Worm (Caenorhabditis elegans) whole organism, midembryonic: ENCODE data around the gene rips-1.

Experiments
- T22C8.4 ChIP-seq: fragments of 200-800 bp; sonication (Bioruptor generic); IDR thresholded peaks from 2 replicates; pipeline ENCODE4 v1.3.6; 2022; ENCODE audit warnings: missing genetic modification characterization, missing compliant biosample characterization
- cog-1 ChIP-seq: sonication (generic microtip); optimal IDR thresholded peaks from 2 replicates; lab custom pipeline; 2016; ENCODE audit warnings: missing genetic modification characterization, missing compliant biosample characterization
- klf-2 ChIP-seq: fragments of 200-800 bp; sonication (Bioruptor generic); conservative IDR thresholded peaks from 2 replicates; pipeline ENCODE4 v1.3.6; 2022; ENCODE audit warnings: missing genetic modification reagents, missing genetic modification characterization, missing compliant biosample characterization
- ref-1 ChIP-seq: fragments of 200-800 bp; sonication (Bioruptor generic); conservative IDR thresholded peaks from 2 replicates; pipeline ENCODE4 v1.3.6; 2022; ENCODE audit warnings: missing genetic modification reagents, missing genetic modification characterization, missing compliant biosample characterization
- tab-1 ChIP-seq: fragments of 200-800 bp; sonication (Bioruptor generic); IDR thresholded peaks from 2 replicates; pipeline ENCODE4 v1.3.6; 2022; ENCODE audit warnings: missing genetic modification characterization, missing compliant biosample characterization
- ztf-29 ChIP-seq: fragments of 200-800 bp; sonication (Bioruptor generic); IDR thresholded peaks from 2 replicates; pipeline ENCODE4 v1.3.6; 2022; ENCODE audit warnings: missing genetic modification reagents, missing genetic modification characterization, missing compliant biosample characterization

DNA sequence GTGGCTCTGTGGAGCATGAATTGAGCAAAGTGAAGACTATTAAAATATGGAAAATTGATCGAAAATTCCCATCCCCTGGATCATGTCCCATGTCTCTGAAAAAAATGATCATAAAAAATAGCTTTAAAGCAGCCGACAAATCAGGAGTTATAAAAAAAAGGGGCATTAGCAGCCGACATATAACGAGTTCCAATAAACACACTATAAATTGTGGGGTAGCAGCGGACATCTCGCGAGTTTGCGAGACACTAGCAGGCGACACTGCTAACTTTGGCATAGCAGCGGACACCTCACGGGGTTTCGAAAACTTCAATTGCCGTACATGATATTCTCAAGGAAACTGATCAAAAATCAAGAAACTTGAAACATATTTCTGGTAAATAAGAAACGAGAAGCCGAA, 32.5 kb upstream of the rips-1 start, which contains the start of gene hpo-36:
- no peak for TF ChIP-seq ref-1 (GFP tag; lab: Robert Waterston, UW)
- TF ChIP-seq T22C8.4: no peak
- TF ChIP-seq cog-1: no peak
- no peak for TF ChIP-seq ztf-29
- no peak for TF ChIP-seq tab-1
- no peak for TF ChIP-seq klf-2 (GFP tag; lab: Robert Waterston, UW)
